Worm (Caenorhabditis elegans): Measurements from ENCODE around the gene lgc-19.

The lgc-19 gene

DNA sequence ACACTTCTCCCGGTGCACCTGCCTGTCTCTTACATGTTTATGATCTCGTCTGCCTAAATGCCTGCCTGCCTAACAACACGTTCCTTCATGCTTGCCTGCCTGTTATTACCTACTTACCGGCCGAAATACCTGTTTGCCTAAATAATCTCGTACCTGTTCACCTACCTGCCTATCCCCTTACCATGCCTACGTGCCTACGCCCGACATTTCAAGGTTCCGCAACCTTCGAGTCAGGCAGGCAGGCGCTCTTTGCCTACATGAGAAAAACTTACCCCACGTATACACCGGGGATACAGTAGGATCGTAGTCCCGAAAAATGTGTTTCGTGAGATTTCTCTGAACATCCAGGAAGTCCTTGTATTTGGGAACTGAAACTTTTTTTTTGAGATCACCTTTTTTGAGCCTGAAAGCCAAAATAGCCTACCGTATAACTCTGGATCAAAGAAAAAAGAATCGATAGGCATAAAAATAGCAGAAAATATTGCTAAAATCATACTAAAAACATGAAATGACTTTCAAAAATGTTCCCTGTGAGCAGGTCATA lies at the start of gene lgc-19:
Gene lgc-19 (minus strand): TSS at position 494 of the 544 bp plus-strand sequence.
- TF ChIP-seq nhr-11 (tag; optimal IDR thresholded peaks at IDR 0.05) (no peak), snpc-4 (tag; optimal IDR thresholded peaks at IDR 0.05) (no peak), sea-2 (GFP tag; optimal IDR thresholded peaks at IDR 0.05) (no peak), jun-1 (tag; optimal IDR thresholded peaks at IDR 0.05) (no peak), fos-1 (tag; optimal IDR thresholded peaks at IDR 0.05) (no peak), ceh-28 (tag; optimal IDR thresholded peaks at IDR 0.05) (no peak), nhr-67 (tag; optimal IDR thresholded peaks at IDR 0.05) (no peak), nhr-77 (tag; optimal IDR thresholded peaks at IDR 0.05) (no peak), elt-1 (tag; optimal IDR thresholded peaks at IDR 0.05) (no peak), nhr-43 (tag; optimal IDR thresholded peaks at IDR 0.05; ENCODE audit: poor library complexity, severe bottlenecking) (no peak)

DNA sequence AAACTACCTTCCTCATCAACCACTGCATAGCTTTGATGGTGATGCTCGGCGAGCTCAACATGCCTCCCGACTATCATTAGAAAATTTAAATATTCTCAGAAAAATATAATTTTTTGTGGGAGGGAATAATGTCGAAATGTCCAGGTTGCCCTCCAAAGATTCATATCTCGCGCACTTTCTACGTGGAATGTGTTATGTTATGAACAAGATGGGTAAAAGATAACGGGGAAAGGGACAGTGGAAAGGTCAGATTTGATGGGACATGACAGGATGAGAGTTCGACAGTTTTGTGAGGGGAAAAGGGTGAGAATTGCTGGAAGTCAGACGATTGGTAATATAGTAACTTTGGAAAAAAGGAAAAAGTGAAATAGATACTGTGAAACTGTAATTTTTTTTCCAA lies 43.8 kb upstream of the lgc-19 start:
- no peak for TF ChIP-seq nhr-11 (tag; optimal IDR thresholded peaks at IDR 0.05)
- no peak for TF ChIP-seq aly-2 (tag; optimal IDR thresholded peaks at IDR 0.05)
- no peak for TF ChIP-seq fkh-2 (tag; optimal IDR thresholded peaks at IDR 0.05)
- no peak for TF ChIP-seq ceh-82 (tag; optimal IDR thresholded peaks at IDR 0.05)
- no peak for TF ChIP-seq mdl-1 (tag; optimal IDR thresholded peaks at IDR 0.05)
- no peak for TF ChIP-seq nhr-25 (tag; optimal IDR thresholded peaks at IDR 0.05)
- TF ChIP-seq fkh-10 (GFP tag; optimal IDR thresholded peaks at IDR 0.05): no peak
- no peak for TF ChIP-seq nhr-43 (tag; optimal IDR thresholded peaks at IDR 0.05; ENCODE audit: poor library complexity, severe bottlenecking)
- TF ChIP-seq lin-15B (tag; optimal IDR thresholded peaks at IDR 0.05): no peak
- TF ChIP-seq R02D3.7 (tag; optimal IDR thresholded peaks at IDR 0.05): no peak
- no peak for TF ChIP-seq ceh-28 (tag; optimal IDR thresholded peaks at IDR 0.05)
- TF ChIP-seq elt-2 (tag; optimal IDR thresholded peaks at IDR 0.05): no peak
- TF ChIP-seq egl-5 (tag; optimal IDR thresholded peaks at IDR 0.05): no peak
- TF ChIP-seq zag-1 (tag; optimal IDR thresholded peaks at IDR 0.05): no peak
- TF ChIP-seq nhr-77 (tag; optimal IDR thresholded peaks at IDR 0.05): no peak
- no peak for TF ChIP-seq fos-1 (tag; optimal IDR thresholded peaks at IDR 0.05)
- no peak for TF ChIP-seq hmg-11 (tag; optimal IDR thresholded peaks at IDR 0.05)

DNA sequence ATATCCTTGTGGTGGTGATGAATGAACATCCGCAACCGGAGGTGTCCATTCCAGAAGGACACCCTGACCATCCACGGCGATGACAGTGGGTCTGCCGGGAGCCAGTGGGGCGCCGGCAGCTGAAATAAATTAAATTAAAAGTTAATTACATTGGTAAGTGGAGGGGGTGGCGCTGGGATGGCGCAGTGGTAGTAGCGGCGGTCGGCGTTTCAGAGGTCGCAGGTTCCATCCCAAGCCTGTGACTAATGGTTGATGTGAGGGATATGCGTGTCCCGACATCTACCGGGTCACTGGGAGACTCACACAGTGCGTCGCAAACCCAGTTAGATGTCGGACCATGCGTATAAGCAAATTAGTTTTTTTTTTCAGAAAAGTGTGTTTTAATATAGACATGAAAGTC lies 43.0 kb upstream of the lgc-19 start:
- TF ChIP-seq ama-1 (optimal IDR thresholded peaks at IDR 0.05) (no peak), pqm-1 (tag; optimal IDR thresholded peaks at IDR 0.05) (no peak), tbx-2 (tag; optimal IDR thresholded peaks at IDR 0.05) (no peak), ZK546.5 (tag; optimal IDR thresholded peaks at IDR 0.05) (no peak), R02D3.7 (tag; optimal IDR thresholded peaks at IDR 0.05) (no peak), fkh-2 (tag; optimal IDR thresholded peaks at IDR 0.05) (no peak), nhr-67 (tag; optimal IDR thresholded peaks at IDR 0.05) (no peak), nhr-43 (tag; optimal IDR thresholded peaks at IDR 0.05; ENCODE audit: poor library complexity, severe bottlenecking) (no peak)

- no peak for TF ChIP-seq eor-1 (tag; optimal IDR thresholded peaks at IDR 0.05)
Observed at ce11 chrIV:16001058-16001457, 38.5 kb upstream of the lgc-19 start.

DNA sequence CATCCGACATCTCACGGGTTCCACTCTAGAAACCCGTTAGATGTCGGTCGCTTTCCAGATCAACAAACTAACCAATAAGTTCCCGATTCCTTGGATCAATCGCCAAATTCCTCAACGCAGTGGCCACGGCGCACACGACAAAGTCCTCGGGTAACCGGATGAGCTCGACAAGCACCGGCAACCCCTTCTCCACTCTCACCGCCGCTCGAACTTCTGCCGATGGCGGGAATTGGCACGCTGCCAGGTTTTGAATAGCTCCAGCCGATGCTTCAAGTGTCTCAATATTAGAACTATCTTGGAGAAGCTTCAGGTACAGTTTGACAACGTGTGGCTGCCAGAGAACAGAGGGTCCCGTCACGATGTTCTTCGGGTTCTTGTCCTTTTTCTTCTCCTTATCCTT lies 37.2 kb upstream of the lgc-19 start:
- TF ChIP-seq lsy-12 (tag; optimal IDR thresholded peaks at IDR 0.05) (no peak), egl-5 (tag; optimal IDR thresholded peaks at IDR 0.05) (no peak), pha-4 (tag; optimal IDR thresholded peaks at IDR 0.05) (no peak), aly-2 (tag; optimal IDR thresholded peaks at IDR 0.05) (no peak), nhr-67 (tag; optimal IDR thresholded peaks at IDR 0.05) (no peak)

DNA sequence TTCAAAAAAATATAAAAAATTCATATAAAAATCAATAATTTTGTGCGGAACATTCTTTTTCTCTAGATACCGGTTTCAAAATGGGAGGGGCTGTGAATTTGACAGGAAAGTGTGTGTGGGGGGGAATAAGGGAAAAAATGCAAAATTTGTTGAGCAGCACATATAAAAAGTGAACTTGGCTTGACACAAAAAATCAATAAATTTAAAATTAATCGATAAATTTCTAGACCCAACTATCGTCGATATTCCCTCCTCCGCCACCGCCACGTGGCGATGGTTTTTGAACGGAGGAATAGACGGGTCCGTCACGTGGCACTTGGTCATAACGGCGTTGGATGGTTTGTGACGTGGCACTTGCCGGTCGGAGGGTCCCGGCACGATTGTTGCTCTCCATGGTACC lies 35.4 kb upstream of the lgc-19 start:
- peak; percentile 32 for TF ChIP-seq ceh-28 (tag; optimal IDR thresholded peaks at IDR 0.05)
- no peak for TF ChIP-seq lin-15B (tag; optimal IDR thresholded peaks at IDR 0.05)

ce11 chrIV:15994505-15994904 lies 32.0 kb upstream of the lgc-19 start, which contains the start of gene Y105C5B.20:
Gene Y105C5B.20 (minus strand): TSS chrIV:15994605.
- TF ChIP-seq ztf-11 (tag; optimal IDR thresholded peaks at IDR 0.05) (no peak), hmg-11 (tag; optimal IDR thresholded peaks at IDR 0.05) (no peak), nhr-67 (tag; optimal IDR thresholded peaks at IDR 0.05) (no peak), elt-1 (tag; optimal IDR thresholded peaks at IDR 0.05) (no peak), skn-1 (tag; optimal IDR thresholded peaks at IDR 0.05) (no peak), elt-3 (tag; optimal IDR thresholded peaks at IDR 0.05) (no peak), zag-1 (tag; optimal IDR thresholded peaks at IDR 0.05) (no peak), ceh-28 (tag; optimal IDR thresholded peaks at IDR 0.05) (no peak), fkh-2 (tag; optimal IDR thresholded peaks at IDR 0.05) (no peak), nhr-76 (tag; optimal IDR thresholded peaks at IDR 0.05) (no peak), egl-27 (tag; optimal IDR thresholded peaks at IDR 0.05) (no peak), ceh-82 (tag; optimal IDR thresholded peaks at IDR 0.05) (no peak), tbx-2 (tag; optimal IDR thresholded peaks at IDR 0.05) (no peak), nhr-237 (tag; optimal IDR thresholded peaks at IDR 0.05) (no peak), ceh-9 (tag; optimal IDR thresholded peaks at IDR 0.05) (no peak)
